Worm (Caenorhabditis elegans): Measurements from ENCODE around the gene nspd-5.

ce11 chrII:4857086-4857485 lies 3.1 kb downstream of the nspd-5 start:
- no peak for TF ChIP-seq nhr-6 (tag; optimal IDR thresholded peaks at IDR 0.05)
- TF ChIP-seq hif-1 (tag; optimal IDR thresholded peaks at IDR 0.05) = no peak
- TF ChIP-seq nhr-102 (tag; optimal IDR thresholded peaks at IDR 0.05) = no peak
- no peak for TF ChIP-seq cey-2 (tag; optimal IDR thresholded peaks at IDR 0.05; ENCODE audit: borderline replicate concordance, insufficient read depth)
- no peak for TF ChIP-seq lin-13 (GFP tag; optimal IDR thresholded peaks at IDR 0.05)
- no peak for TF ChIP-seq nhr-48 (tag; optimal IDR thresholded peaks at IDR 0.05)
